Fruit fly (Drosophila melanogaster) whole organism, embryonic: ENCODE data around the gene Obp99c.
A peak's percentile ranks its signal among the peaks of the same experiment; 100 is the strongest.

Experiments
- Aef1 ChIP-seq: fragments of 200-800 bp; sonication (Bioruptor generic); IDR thresholded peaks from 3 replicates; pipeline ENCODE4 v1.3.6; 2022; ENCODE audit warnings: missing biosample characterization, missing genetic modification characterization
- Bgb ChIP-seq: fragments of 200-800 bp; sonication (Bioruptor generic); IDR thresholded peaks from 2 replicates; pipeline ENCODE4 v1.3.6; 2022; ENCODE audit warnings: missing biosample characterization, missing genetic modification characterization; ENCODE audit not compliant: partially characterized antibody
- CG12104 ChIP-seq: fragments of 200-800 bp; sonication (Bioruptor generic); optimal IDR thresholded peaks from 3 replicates; lab custom pipeline; 2016; ENCODE audit warnings: missing biosample characterization, missing genetic modification characterization
- CG12219 ChIP-seq: fragments of 200-800 bp; sonication (Bioruptor generic); optimal IDR thresholded peaks from 3 replicates; lab custom pipeline; 2018; ENCODE audit warnings: missing biosample characterization, mild to moderate bottlenecking, missing genetic modification characterization
- CG12236 ChIP-seq: fragments of 200-800 bp; sonication (Bioruptor generic); optimal IDR thresholded peaks from 2 replicates; lab custom pipeline; 2016; ENCODE audit warnings: missing biosample characterization, missing genetic modification characterization
- CG12299 ChIP-seq: fragments of 200-800 bp; sonication (Bioruptor generic); optimal IDR thresholded peaks from 2 replicates; lab custom pipeline; 2018; ENCODE audit warnings: missing biosample characterization, mild to moderate bottlenecking, missing genetic modification characterization
- CG12744 ChIP-seq: fragments of 200-800 bp; sonication (Bioruptor generic); optimal IDR thresholded peaks from 2 replicates; lab custom pipeline; 2016; ENCODE audit warnings: missing biosample characterization, missing genetic modification characterization
- CG13123 ChIP-seq: fragments of 200-800 bp; sonication (Bioruptor generic); optimal IDR thresholded peaks from 2 replicates; lab custom pipeline; 2016; ENCODE audit warnings: missing biosample characterization, missing genetic modification characterization
- CG13894 ChIP-seq: fragments of 200-800 bp; sonication (Bioruptor generic); optimal IDR thresholded peaks from 3 replicates; lab custom pipeline; 2018; ENCODE audit warnings: missing biosample characterization, mild to moderate bottlenecking, missing genetic modification characterization, moderate library complexity
- CG15696 ChIP-seq: fragments of 200-800 bp; sonication (Bioruptor generic); optimal IDR thresholded peaks from 2 replicates; lab custom pipeline; 2019; ENCODE audit warnings: missing biosample characterization, mild to moderate bottlenecking, missing genetic modification characterization, moderate library complexity
- CG1647 ChIP-seq: fragments of 200-800 bp; sonication (Bioruptor generic); optimal IDR thresholded peaks from 3 replicates; lab custom pipeline; 2016; ENCODE audit warnings: missing biosample characterization, missing genetic modification characterization
- CG17359 ChIP-seq: fragments of 200-800 bp; sonication (Bioruptor generic); optimal IDR thresholded peaks from 3 replicates; lab custom pipeline; 2018; ENCODE audit warnings: missing biosample characterization, mild to moderate bottlenecking, missing genetic modification characterization, moderate library complexity
- CG18011 ChIP-seq: fragments of 200-800 bp; sonication (Bioruptor generic); optimal IDR thresholded peaks from 2 replicates; lab custom pipeline; 2017; ENCODE audit warnings: missing biosample characterization, missing genetic modification characterization, mild to moderate bottlenecking, moderate library complexity, missing genotype
- CG1832 ChIP-seq: fragments of 200-800 bp; sonication (Bioruptor generic); optimal IDR thresholded peaks from 2 replicates; lab custom pipeline; 2017; ENCODE audit warnings: missing biosample characterization, mild to moderate bottlenecking, missing genetic modification characterization, inconsistent platforms
- CG18619 ChIP-seq: fragments of 200-800 bp; sonication (Bioruptor generic); optimal IDR thresholded peaks from 3 replicates; lab custom pipeline; 2017; ENCODE audit warnings: missing biosample characterization, mild to moderate bottlenecking, missing genetic modification characterization
- CG32532 ChIP-seq: fragments of 200-800 bp; sonication (Bioruptor generic); IDR thresholded peaks from 2 replicates; pipeline ENCODE4 v1.3.6; 2022; ENCODE audit warnings: missing biosample characterization, missing genetic modification characterization
- CG4282 ChIP-seq: fragments of 200-800 bp; sonication (Bioruptor generic); optimal IDR thresholded peaks from 2 replicates; lab custom pipeline; 2016; ENCODE audit warnings: missing biosample characterization, missing genetic modification characterization
- CG4424 ChIP-seq: fragments of 200-800 bp; sonication (Bioruptor generic); optimal IDR thresholded peaks from 3 replicates; lab custom pipeline; 2016; ENCODE audit warnings: missing biosample characterization, missing genetic modification characterization
- CG7839 ChIP-seq: fragments of 200-800 bp; sonication (Bioruptor generic); optimal IDR thresholded peaks from 3 replicates; lab custom pipeline; 2018; ENCODE audit warnings: missing biosample characterization, mild to moderate bottlenecking, missing genetic modification characterization, moderate library complexity
- CG8089 ChIP-seq: fragments of 200-800 bp; sonication (Bioruptor generic); optimal IDR thresholded peaks from 3 replicates; lab custom pipeline; 2016; ENCODE audit warnings: missing biosample characterization, missing genetic modification characterization
- CG8478 ChIP-seq: fragments of >200 bp; optimal IDR thresholded peaks from 2 replicates; lab custom pipeline; 2018
- CG9727 ChIP-seq: fragments of 200-800 bp; sonication (Bioruptor generic); optimal IDR thresholded peaks from 3 replicates; lab custom pipeline; 2017; ENCODE audit warnings: missing biosample characterization, mild to moderate bottlenecking, missing genetic modification characterization
- Dip2 ChIP-seq: fragments of 200-800 bp; sonication (Bioruptor generic); IDR thresholded peaks from 2 replicates; pipeline ENCODE4 v1.3.6; 2022; ENCODE audit warnings: missing biosample characterization, missing genetic modification characterization
- E2f2 ChIP-seq: fragments of 200-800 bp; sonication (Bioruptor generic); IDR thresholded peaks from 2 replicates; pipeline ENCODE4 v1.3.6; 2022; ENCODE audit warnings: missing biosample characterization, missing genetic modification characterization
- Fer2 ChIP-seq: fragments of 200-800 bp; sonication (Bioruptor generic); optimal IDR thresholded peaks from 2 replicates; lab custom pipeline; 2018; ENCODE audit warnings: missing biosample characterization, mild to moderate bottlenecking, missing genetic modification characterization, moderate library complexity
- MBD-R2 ChIP-seq: fragments of 200-800 bp; sonication (Bioruptor generic); IDR thresholded peaks from 2 replicates; pipeline ENCODE4 v1.3.6; 2022; ENCODE audit warnings: missing biosample characterization, missing genetic modification characterization
- Sin3A ChIP-seq: fragments of >200 bp; optimal IDR thresholded peaks from 2 replicates; lab custom pipeline; 2018
- Sry-β ChIP-seq: fragments of 200-800 bp; sonication (Bioruptor generic); optimal IDR thresholded peaks from 2 replicates; lab custom pipeline; 2018; ENCODE audit warnings: missing biosample characterization, mild to moderate bottlenecking, missing genetic modification characterization, moderate library complexity
- Ssrp ChIP-seq: fragments of 200-800 bp; sonication (Bioruptor generic); optimal IDR thresholded peaks from 2 replicates; lab custom pipeline; 2018; ENCODE audit warnings: missing biosample characterization, mild to moderate bottlenecking, missing genetic modification characterization, moderate library complexity
- chinmo ChIP-seq: fragments of 200-800 bp; sonication (Bioruptor generic); IDR thresholded peaks from 4 replicates; pipeline ENCODE4 v1.3.6; 2022; ENCODE audit warnings: missing biosample characterization, missing genetic modification characterization; ENCODE audit not compliant: partially characterized antibody
- crol ChIP-seq: fragments of 200-800 bp; sonication (Bioruptor generic); IDR thresholded peaks from 2 replicates; pipeline ENCODE4 v1.3.6; 2022; ENCODE audit warnings: missing biosample characterization, missing genetic modification characterization
- en ChIP-seq: fragments of 200-800 bp; sonication (Bioruptor generic); optimal IDR thresholded peaks from 2 replicates; lab custom pipeline; 2016; ENCODE audit warnings: missing biosample characterization, missing genetic modification characterization
- ewg ChIP-seq: fragments of 200-800 bp; sonication (Bioruptor generic); optimal IDR thresholded peaks from 3 replicates; lab custom pipeline; 2017; ENCODE audit warnings: mild to moderate bottlenecking, missing biosample characterization, missing genetic modification reagents, missing genetic modification characterization
- fd102C ChIP-seq: fragments of 200-800 bp; sonication (Bioruptor generic); optimal IDR thresholded peaks from 2 replicates; lab custom pipeline; 2018; ENCODE audit warnings: missing biosample characterization, mild to moderate bottlenecking, missing genetic modification characterization, moderate library complexity
- gcm ChIP-seq: fragments of 200-800 bp; sonication (Bioruptor generic); optimal IDR thresholded peaks from 2 replicates; lab custom pipeline; 2019; ENCODE audit warnings: missing biosample characterization, mild to moderate bottlenecking, missing genetic modification characterization, moderate library complexity
- hb ChIP-seq: fragments of 200-800 bp; sonication (Bioruptor generic); IDR thresholded peaks from 3 replicates; pipeline ENCODE4 v1.3.6; 2022; ENCODE audit warnings: missing biosample characterization, missing genetic modification characterization; ENCODE audit not compliant: partially characterized antibody
- inv ChIP-seq: fragments of 200-800 bp; sonication (Bioruptor generic); IDR thresholded peaks from 2 replicates; pipeline ENCODE4 v1.3.6; 2022; ENCODE audit warnings: missing biosample characterization, missing genetic modification characterization; ENCODE audit not compliant: partially characterized antibody
- jumu ChIP-seq: fragments of 200-800 bp; sonication (Bioruptor generic); optimal IDR thresholded peaks from 3 replicates; lab custom pipeline; 2016; ENCODE audit warnings: missing biosample characterization, missing genetic modification characterization
- lola ChIP-seq, 3 experiments: fragments of >200 bp in 2 of 3; fragments of 200-800 bp in 1 of 3; sonication (Bioruptor generic) in 1 of 3; optimal IDR thresholded peaks; 2 replicates each; lab custom pipeline; 2017 to 2019; ENCODE audit warnings: missing biosample characterization in 3 of 3, missing genetic modification characterization in 3 of 3, mild to moderate bottlenecking in 1 of 3, moderate library complexity in 1 of 3
- mam ChIP-seq: fragments of 200-800 bp; sonication (Bioruptor generic); optimal IDR thresholded peaks from 3 replicates; lab custom pipeline; 2016; ENCODE audit warnings: missing biosample characterization, missing genetic modification characterization
- otp ChIP-seq: fragments of 200-800 bp; sonication (Bioruptor generic); IDR thresholded peaks from 3 replicates; pipeline ENCODE4, ENCODE4 v1.3.6; 2022; ENCODE audit warnings: missing biosample characterization, missing genetic modification characterization
- pan ChIP-seq, 4 experiments: fragments of >200 bp in 3 of 4; fragments of 200-800 bp in 1 of 4; sonication (Bioruptor generic) in 1 of 4; optimal IDR thresholded peaks in 3 of 4; IDR thresholded peaks in 1 of 4; 2 replicates each; pipeline versions ENCODE4 v1.3.6 to Lab custom; 2017 to 2022; ENCODE audit warnings: missing biosample characterization in 2 of 4, missing genetic modification characterization in 2 of 4, mixed read lengths in 1 of 4
- pfk ChIP-seq: fragments of 200-800 bp; sonication (Bioruptor generic); optimal IDR thresholded peaks from 2 replicates; lab custom pipeline; 2018; ENCODE audit warnings: missing biosample characterization, mild to moderate bottlenecking, missing genetic modification characterization, moderate library complexity
- pzg ChIP-seq: fragments of 200-800 bp; sonication (Bioruptor generic); optimal IDR thresholded peaks from 3 replicates; lab custom pipeline; 2018; ENCODE audit warnings: missing biosample characterization, mild to moderate bottlenecking, missing genetic modification characterization, moderate library complexity
- seq ChIP-seq: fragments of 200-800 bp; sonication (Bioruptor generic); IDR thresholded peaks from 2 replicates; pipeline ENCODE4 v1.3.6; 2022; ENCODE audit warnings: missing biosample characterization, missing genetic modification characterization
- sna ChIP-seq: fragments of 200-800 bp; sonication (Bioruptor generic); IDR thresholded peaks from 2 replicates; pipeline ENCODE4 v1.3.6; 2022; ENCODE audit warnings: missing biosample characterization, missing genetic modification characterization; ENCODE audit not compliant: partially characterized antibody
- sqz ChIP-seq: fragments of 200-800 bp; sonication (Bioruptor generic); optimal IDR thresholded peaks from 3 replicates; lab custom pipeline; 2018; ENCODE audit warnings: missing biosample characterization, mild to moderate bottlenecking, missing genetic modification characterization
- tap ChIP-seq: fragments of 200-800 bp; optimal IDR thresholded peaks from 3 replicates; lab custom pipeline; 2019; ENCODE audit warnings: missing biosample characterization, mild to moderate bottlenecking, missing genetic modification characterization, moderate library complexity
- ttk ChIP-seq: fragments of 200-800 bp; sonication (Bioruptor generic); IDR thresholded peaks from 2 replicates; pipeline ENCODE4 v2.1.2; 2022; ENCODE audit warnings: missing biosample characterization, missing genetic modification characterization
- vfl ChIP-seq: fragments of 200-800 bp; sonication (Bioruptor generic); optimal IDR thresholded peaks from 2 replicates; lab custom pipeline; 2016; ENCODE audit warnings: missing biosample characterization, missing genetic modification characterization

The Obp99c gene

dm6 chr3R:29651488-29651887 lies 37.6 kb downstream of the Obp99c start (continued):
- TF ChIP-seq hb (GFP tag; lab: Robert Waterston, UW), result no peak
- TF ChIP-seq gcm (GFP tag; lab: Kevin White, UChicago), result no peak
- no peak for TF ChIP-seq CG4424
- TF ChIP-seq CG8478, result no peak
- no peak for TF ChIP-seq CG12219 (GFP tag; lab: Kevin White, UChicago)
- TF ChIP-seq CG18011 (GFP tag; lab: Kevin White, UChicago), result no peak
- TF ChIP-seq CG7839 (tag; lab: Kevin White, UChicago), result peak; percentile 47
- TF ChIP-seq vfl (GFP tag; lab: Kevin White, UChicago), result no peak
- TF ChIP-seq pfk (GFP tag; lab: Kevin White, UChicago), result no peak
- TF ChIP-seq Aef1 (GFP tag; lab: Robert Waterston, UW), result peak; percentile 16; the same call in 1 of the 3 replicates
- TF ChIP-seq CG12236 (GFP tag; lab: Kevin White, UChicago), result no peak
- peak; percentile 2 for TF ChIP-seq CG18619
- no peak for TF ChIP-seq CG8089 (GFP tag; lab: Kevin White, UChicago)
- TF ChIP-seq jumu (GFP tag; lab: Kevin White, UChicago), result no peak
- no peak for TF ChIP-seq CG1647 (GFP tag; lab: Kevin White, UChicago)
- TF ChIP-seq sqz (GFP tag; lab: Kevin White, UChicago), result no peak
- peak; percentile 33 for TF ChIP-seq CG17359 (tag; lab: Kevin White, UChicago)
- peak; percentile 27; the same call in 1 of the 2 replicates for TF ChIP-seq E2f2 (GFP tag; lab: Robert Waterston, UW)
- no peak for TF ChIP-seq CG12299
- no peak for TF ChIP-seq Bgb (GFP tag; lab: Robert Waterston, UW)
- TF ChIP-seq sna (GFP tag; lab: Robert Waterston, UW), result no peak
- TF ChIP-seq CG13894 (tag; lab: Kevin White, UChicago), result no peak
- no peak for TF ChIP-seq CG12104
- TF ChIP-seq pan (optimal IDR thresholded peaks at IDR 0.05; lab: Kevin White, UChicago), result no peak
- peak in 1 of 2 experiments; percentile 54 for TF ChIP-seq pan (GFP tag; optimal IDR thresholded peaks at IDR 0.05 in 1 of 2, IDR thresholded peaks at IDR 0.05 in 1 of 2)
- TF ChIP-seq mam (GFP tag; lab: Kevin White, UChicago), result no peak
- TF ChIP-seq inv (GFP tag; lab: Robert Waterston, UW), result no peak
- no peak for TF ChIP-seq pzg (GFP tag; lab: Kevin White, UChicago)
- no peak for TF ChIP-seq Sry-β
- peak; percentile 23; the same call in 1 of the 2 replicates for TF ChIP-seq MBD-R2 (GFP tag; lab: Robert Waterston, UW)
- no peak for TF ChIP-seq Ssrp
- TF ChIP-seq CG15696 (tag; lab: Kevin White, UChicago), result no peak
- no peak for TF ChIP-seq Dip2 (GFP tag; lab: Robert Waterston, UW)
- no peak for TF ChIP-seq CG1832 (GFP tag; lab: Kevin White, UChicago)
- peak; percentile 49; the same call in 1 of the 2 replicates for TF ChIP-seq CG32532
- TF ChIP-seq lola (GFP tag; optimal IDR thresholded peaks at IDR 0.05; lab: Kevin White, UChicago), result no peak
- TF ChIP-seq Fer2 (tag; lab: Kevin White, UChicago), result no peak
- no peak for TF ChIP-seq crol (GFP tag; lab: Robert Waterston, UW)
- TF ChIP-seq CG13123, result no peak
- TF ChIP-seq seq (GFP tag; lab: Robert Waterston, UW), result peak; percentile 58; the same call in 1 of the 2 replicates
- no peak for TF ChIP-seq chinmo (GFP tag; lab: Robert Waterston, UW)
- peak; percentile 23 for TF ChIP-seq tap (tag; lab: Kevin White, UChicago)
- no peak for TF ChIP-seq Sin3A (lab: Kevin White, UChicago)
- no peak for TF ChIP-seq CG12744 (GFP tag; lab: Kevin White, UChicago)
- TF ChIP-seq CG9727, result peak; percentile 33
- TF ChIP-seq ttk (GFP tag; lab: Robert Waterston, UW), result peak; percentile 39; the same call in 1 of the 2 replicates
- no peak for TF ChIP-seq ewg (GFP tag; lab: Kevin White, UChicago)
- no peak for TF ChIP-seq CG4282
- no peak for TF ChIP-seq fd102C
- TF ChIP-seq en (GFP tag; lab: Kevin White, UChicago), result no peak
- 0 out of 3 replicates have a peak, but pooled peaks have one; percentile 25 for TF ChIP-seq otp (GFP tag; lab: Robert Waterston, UW)
